Worm (Caenorhabditis elegans): Measurements from ENCODE around the gene F40G9.18.

The F40G9.18 gene

DNA sequence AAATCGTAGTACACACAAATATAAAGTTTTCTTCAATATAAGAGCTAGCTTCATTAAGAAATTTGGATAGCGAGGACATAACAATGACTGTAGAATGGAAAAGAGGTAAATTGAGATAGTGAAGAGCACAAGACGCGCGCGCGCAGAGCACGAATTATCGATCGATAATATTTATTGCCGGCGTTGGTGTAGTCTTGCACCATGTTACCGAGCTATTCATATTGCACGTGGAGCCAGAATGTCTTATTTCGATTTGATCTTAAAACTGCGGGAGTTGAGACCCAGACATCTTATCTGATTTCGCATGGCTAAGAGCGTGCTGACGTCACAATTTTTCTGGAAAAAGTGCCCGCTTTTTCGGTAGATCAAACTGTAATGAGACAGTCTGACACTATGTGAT is at the start of gene F40G9.18:
TSS of gene F40G9.18 (minus strand) at position 101 of the 400 bp plus-strand sequence.
- TF ChIP-seq ama-1 (optimal IDR thresholded peaks at IDR 0.05), result no peak
- TF ChIP-seq lsy-2 (tag; optimal IDR thresholded peaks at IDR 0.05), result no peak
- TF ChIP-seq nhr-23 (tag; optimal IDR thresholded peaks at IDR 0.05), result no peak
- no peak for TF ChIP-seq lin-11 (tag; optimal IDR thresholded peaks at IDR 0.05)
- no peak for TF ChIP-seq nhr-21 (tag; optimal IDR thresholded peaks at IDR 0.05)
- TF ChIP-seq snpc-4 (tag; optimal IDR thresholded peaks at IDR 0.05), result no peak
- TF ChIP-seq unc-39 (tag; optimal IDR thresholded peaks at IDR 0.05), result no peak
- TF ChIP-seq lin-39 (tag; optimal IDR thresholded peaks at IDR 0.05), result no peak
- no peak for TF ChIP-seq peb-1 (tag; optimal IDR thresholded peaks at IDR 0.05)
- TF ChIP-seq ztf-1 (GFP tag; conservative IDR thresholded peaks at IDR 0.05), result no peak
- TF ChIP-seq skn-1 (tag; optimal IDR thresholded peaks at IDR 0.05), result no peak

DNA sequence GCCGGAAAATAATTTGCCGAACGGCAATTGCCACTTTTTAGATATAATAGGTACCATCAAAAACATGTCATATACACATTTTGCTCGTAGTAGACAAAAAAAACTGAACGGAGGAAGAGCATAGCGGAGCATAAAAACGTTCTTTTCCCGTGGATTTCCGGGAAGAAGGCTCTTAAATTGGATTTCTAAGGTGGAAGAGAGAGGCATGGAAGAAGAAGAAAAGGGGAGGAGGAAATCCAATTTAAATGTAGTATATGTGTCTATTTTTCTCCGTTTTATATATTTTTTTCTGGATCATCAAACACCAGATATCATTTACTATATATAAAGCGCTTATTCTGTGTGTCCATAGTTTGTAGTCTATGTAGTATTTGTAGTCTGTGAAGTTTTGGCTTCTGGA is 42.0 kb upstream of the F40G9.18 start:
- TF ChIP-seq unc-39 (tag; optimal IDR thresholded peaks at IDR 0.05) (no peak), sem-4 (tag; optimal IDR thresholded peaks at IDR 0.05) (no peak), ceh-16 (tag; optimal IDR thresholded peaks at IDR 0.05) (no peak), egl-27 (tag; optimal IDR thresholded peaks at IDR 0.05) (no peak), mdl-1 (tag; optimal IDR thresholded peaks at IDR 0.05) (no peak)

DNA sequence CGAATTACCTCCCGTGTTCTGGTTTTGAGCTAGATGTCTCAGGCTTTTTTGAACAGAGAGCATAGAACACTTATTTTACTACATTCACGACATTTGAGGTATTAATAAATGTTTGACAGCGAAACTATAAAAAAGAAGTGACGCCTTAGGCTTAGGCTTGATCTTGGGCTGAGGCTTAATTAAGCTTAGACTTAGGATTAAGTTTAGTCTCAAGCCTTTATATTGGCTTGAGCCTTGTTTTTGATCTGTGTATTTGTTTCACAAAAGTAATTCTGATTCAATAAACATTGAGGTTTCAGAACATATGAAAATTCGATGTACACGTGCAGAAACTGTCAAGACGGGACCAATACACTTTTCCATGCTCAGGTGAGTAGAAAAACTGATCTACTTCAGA is 40.3 kb upstream of the F40G9.18 start, which contains the start of gene klp-20:
TSS of gene klp-20 (plus strand) at position 298 of the 397 bp plus-strand sequence.
- TF ChIP-seq dmd-4 (tag; optimal IDR thresholded peaks at IDR 0.05) (no peak), nhr-25 (tag; optimal IDR thresholded peaks at IDR 0.05) (no peak), aly-2 (tag; optimal IDR thresholded peaks at IDR 0.05) (no peak), sem-4 (tag; optimal IDR thresholded peaks at IDR 0.05) (no peak), snpc-4 (tag; optimal IDR thresholded peaks at IDR 0.05) (no peak), ama-1 (optimal IDR thresholded peaks at IDR 0.05) (no peak), Y55F3AM.14 (GFP tag; optimal IDR thresholded peaks at IDR 0.05) (no peak), unc-39 (tag; optimal IDR thresholded peaks at IDR 0.05) (no peak), nhr-23 (tag; optimal IDR thresholded peaks at IDR 0.05) (no peak), ztf-11 (tag; optimal IDR thresholded peaks at IDR 0.05) (no peak), egl-27 (tag; optimal IDR thresholded peaks at IDR 0.05) (no peak), nhr-237 (tag; optimal IDR thresholded peaks at IDR 0.05) (no peak), ZK546.5 (tag; optimal IDR thresholded peaks at IDR 0.05) (no peak), lin-13 (GFP tag; optimal IDR thresholded peaks at IDR 0.05) (no peak), nhr-21 (tag; optimal IDR thresholded peaks at IDR 0.05) (no peak)

DNA sequence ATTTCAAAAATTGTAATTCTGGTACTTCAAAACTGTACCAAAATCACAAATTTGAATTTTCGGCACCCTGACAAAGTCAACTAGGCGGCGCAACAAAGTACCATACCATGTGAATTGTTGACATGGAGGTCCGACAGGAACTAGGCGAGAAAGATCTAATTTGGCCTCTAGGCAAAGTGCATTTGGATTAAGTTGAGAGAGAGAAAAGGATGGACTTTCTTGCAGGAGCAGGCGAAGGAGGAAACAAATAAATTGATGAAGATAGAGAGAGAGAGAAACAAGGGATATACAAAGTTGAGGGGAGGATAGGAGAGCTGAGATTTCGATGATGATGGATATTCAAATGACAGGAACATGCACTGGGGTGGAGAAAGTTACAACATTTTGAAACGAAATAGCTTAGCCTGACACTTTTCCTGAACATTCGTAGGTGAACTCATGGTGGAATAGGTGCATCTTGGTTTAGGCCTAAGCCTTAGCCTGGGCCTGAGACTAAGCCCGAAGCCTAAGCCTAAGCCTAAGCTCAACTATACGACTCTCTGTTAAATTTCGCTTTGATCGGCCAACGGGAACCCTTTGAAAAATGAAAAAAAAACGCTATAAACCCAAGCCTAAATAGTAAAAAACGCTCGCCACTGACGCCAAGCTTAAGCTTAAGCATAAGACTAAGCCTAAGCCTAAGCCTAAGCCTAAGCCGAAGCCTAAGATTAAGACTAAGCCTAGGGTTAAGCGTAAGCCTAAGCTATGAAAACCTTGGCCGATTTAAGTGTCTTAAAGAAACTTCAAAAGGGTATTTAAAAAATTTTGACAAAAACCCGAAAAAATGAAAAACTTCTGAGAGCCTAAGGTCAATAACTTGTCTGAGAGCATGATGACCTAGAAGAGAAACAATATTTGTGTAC is 39.7 kb upstream of the F40G9.18 start:
- no peak for TF ChIP-seq F13H6.1 (tag; optimal IDR thresholded peaks at IDR 0.05)
- TF ChIP-seq nhr-6 (tag; optimal IDR thresholded peaks at IDR 0.05), result no peak
- TF ChIP-seq C34F6.9 (tag; optimal IDR thresholded peaks at IDR 0.05), result no peak
- TF ChIP-seq lin-13 (GFP tag; optimal IDR thresholded peaks at IDR 0.05), result no peak
- no peak for TF ChIP-seq R02D3.7 (tag; optimal IDR thresholded peaks at IDR 0.05)

DNA sequence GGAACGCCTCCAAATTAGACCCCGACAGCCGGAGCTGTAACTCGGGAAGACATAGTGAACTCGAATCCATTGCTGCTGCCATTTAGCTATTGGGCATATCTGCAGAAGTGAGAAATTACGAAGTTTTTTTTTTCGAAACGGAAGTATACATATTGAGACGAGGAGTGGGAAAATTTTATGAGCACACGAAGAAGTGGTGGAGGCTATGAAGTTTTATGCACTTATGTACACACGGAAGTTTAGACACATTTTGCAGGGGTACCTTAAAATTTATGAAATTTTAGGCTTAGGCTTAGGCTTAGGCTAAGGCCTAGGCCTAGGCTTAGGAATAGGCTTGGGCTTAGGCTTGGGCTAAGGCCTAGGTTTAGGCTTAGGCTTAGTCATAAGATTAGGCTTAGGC is 37.6 kb upstream of the F40G9.18 start, which contains the start of gene W10C4.1:
TSS of gene W10C4.1 (minus strand) at position 101 of the 400 bp plus-strand sequence.
- TF ChIP-seq F13H6.1 (tag; optimal IDR thresholded peaks at IDR 0.05), result no peak
- peak; percentile 9 for TF ChIP-seq unc-55 (GFP tag; optimal IDR thresholded peaks at IDR 0.05)

DNA sequence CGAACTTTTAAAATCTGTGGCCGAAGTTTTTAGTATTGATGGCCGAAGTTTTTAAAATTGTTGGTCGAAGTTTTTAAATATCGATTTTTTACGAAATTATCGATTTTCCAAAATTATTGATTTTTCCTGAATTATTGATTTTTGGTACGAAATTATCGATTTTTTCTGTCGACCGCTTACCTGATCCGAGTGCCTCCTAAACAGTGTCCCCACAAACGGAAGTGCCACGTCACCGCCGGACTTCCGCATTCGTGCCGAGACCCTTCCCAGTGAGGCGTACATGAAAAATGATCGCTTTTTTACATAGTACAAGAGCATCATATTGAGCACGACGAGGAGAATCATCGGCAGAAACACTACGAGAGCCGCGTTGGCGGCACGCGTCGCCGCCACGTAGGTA is 34.6 kb upstream of the F40G9.18 start:
- TF ChIP-seq ztf-11 (tag; optimal IDR thresholded peaks at IDR 0.05) (no peak), snpc-4 (tag; optimal IDR thresholded peaks at IDR 0.05) (no peak), nhr-129 (tag; optimal IDR thresholded peaks at IDR 0.05) (no peak), Y55F3AM.14 (GFP tag; optimal IDR thresholded peaks at IDR 0.05) (no peak), nhr-23 (tag; optimal IDR thresholded peaks at IDR 0.05) (no peak), alr-1 (tag; optimal IDR thresholded peaks at IDR 0.05) (no peak), ZK546.5 (tag; optimal IDR thresholded peaks at IDR 0.05) (no peak), fos-1 (tag; optimal IDR thresholded peaks at IDR 0.05) (no peak), mdl-1 (tag; optimal IDR thresholded peaks at IDR 0.05) (no peak), zag-1 (tag; optimal IDR thresholded peaks at IDR 0.05) (no peak), peb-1 (tag; optimal IDR thresholded peaks at IDR 0.05) (no peak), mab-5 (tag; optimal IDR thresholded peaks at IDR 0.05) (no peak), unc-55 (GFP tag; optimal IDR thresholded peaks at IDR 0.05) (no peak), sem-4 (tag; optimal IDR thresholded peaks at IDR 0.05) (no peak), nhr-237 (tag; optimal IDR thresholded peaks at IDR 0.05) (no peak), nhr-12 (tag; optimal IDR thresholded peaks at IDR 0.05) (no peak), lin-11 (tag; optimal IDR thresholded peaks at IDR 0.05) (no peak), sma-3 (GFP tag; optimal IDR thresholded peaks at IDR 0.05) (no peak), ceh-16 (tag; optimal IDR thresholded peaks at IDR 0.05) (no peak)
